Fruit fly (Drosophila melanogaster) whole organism, prepupa: ENCODE measurements around the gene Wnt4.
A peak's percentile ranks its signal among the peaks of the same experiment; 100 is the strongest.

Experiments
- CG10631 ChIP-seq: fragments of 200-800 bp; sonication (Bioruptor generic); optimal IDR thresholded peaks from 2 replicates; lab custom pipeline; 2016; ENCODE audit warnings: missing biosample characterization, missing genetic modification characterization
- CG10669 ChIP-seq: fragments of 200-800 bp; sonication (Bioruptor generic); optimal IDR thresholded peaks from 3 replicates; lab custom pipeline; 2018; ENCODE audit warnings: missing biosample characterization, mild to moderate bottlenecking, missing genetic modification characterization, moderate library complexity
- CG11294 ChIP-seq: fragments of 200-800 bp; sonication (Bioruptor generic); IDR thresholded peaks from 2 replicates; pipeline ENCODE4 v1.3.6; 2022; ENCODE audit warnings: missing biosample characterization, missing genetic modification characterization
- CG15336 ChIP-seq: fragments of 200-800 bp; sonication (Bioruptor generic); IDR thresholded peaks from 2 replicates; pipeline ENCODE4 v1.3.6; 2022; ENCODE audit warnings: missing biosample characterization, missing genetic modification characterization
- CG1621 ChIP-seq: fragments of 200-800 bp; sonication (Bioruptor generic); optimal IDR thresholded peaks from 3 replicates; lab custom pipeline; 2018; ENCODE audit warnings: missing biosample characterization, mild to moderate bottlenecking, missing genetic modification characterization
- CG16779 ChIP-seq: fragments of 200-800 bp; sonication (Bioruptor generic); optimal IDR thresholded peaks from 3 replicates; lab custom pipeline; 2017; ENCODE audit warnings: missing biosample characterization, mild to moderate bottlenecking, missing genetic modification characterization
- CG31627 ChIP-seq: fragments of 200-800 bp; sonication (Bioruptor generic); optimal IDR thresholded peaks from 3 replicates; lab custom pipeline; 2016; ENCODE audit warnings: missing biosample characterization, missing genetic modification characterization
- CG32006 ChIP-seq: fragments of 200-800 bp; sonication (Bioruptor generic); optimal IDR thresholded peaks from 3 replicates; lab custom pipeline; 2017; ENCODE audit warnings: missing biosample characterization, mild to moderate bottlenecking, missing genetic modification characterization
- CG34406 ChIP-seq: fragments of 200-800 bp; sonication (Bioruptor generic); optimal IDR thresholded peaks from 3 replicates; lab custom pipeline; 2016; ENCODE audit warnings: missing biosample characterization, missing genetic modification characterization
- CG3919 ChIP-seq: fragments of 200-800 bp; sonication (Bioruptor generic); optimal IDR thresholded peaks from 3 replicates; lab custom pipeline; 2016; ENCODE audit warnings: missing biosample characterization, missing genetic modification characterization
- CG4318 ChIP-seq: fragments of 200-800 bp; sonication (Bioruptor generic); optimal IDR thresholded peaks from 3 replicates; lab custom pipeline; 2017; ENCODE audit warnings: missing biosample characterization, mild to moderate bottlenecking, missing genetic modification characterization
- CG6163 ChIP-seq: fragments of 200-800 bp; sonication (Bioruptor generic); IDR thresholded peaks from 3 replicates; pipeline ENCODE4 v1.3.6; 2022; ENCODE audit warnings: missing biosample characterization, missing genetic modification characterization
- CG6276 ChIP-seq: fragments of 200-800 bp; sonication (Bioruptor generic); optimal IDR thresholded peaks from 2 replicates; lab custom pipeline; 2017; ENCODE audit warnings: missing biosample characterization, mild to moderate bottlenecking, missing genetic modification characterization
- CG6792 ChIP-seq: fragments of 200-800 bp; sonication (Bioruptor generic); optimal IDR thresholded peaks from 3 replicates; lab custom pipeline; 2016; ENCODE audit warnings: missing biosample characterization, missing genetic modification characterization
- CG6808 ChIP-seq: fragments of 200-800 bp; sonication (Bioruptor generic); optimal IDR thresholded peaks from 3 replicates; lab custom pipeline; 2017; ENCODE audit warnings: missing biosample characterization, missing genetic modification characterization, mild to moderate bottlenecking, moderate library complexity, missing genetic modification reagents
- CG6854 ChIP-seq: fragments of 200-800 bp; sonication (Bioruptor generic); optimal IDR thresholded peaks from 2 replicates; lab custom pipeline; 2017; ENCODE audit warnings: missing biosample characterization, mild to moderate bottlenecking, missing genetic modification characterization
- CG7368 ChIP-seq: fragments of 200-800 bp; sonication (Bioruptor generic); optimal IDR thresholded peaks from 3 replicates; lab custom pipeline; 2016; ENCODE audit warnings: missing biosample characterization, missing genetic modification characterization
- CG8319 ChIP-seq: fragments of 200-800 bp; sonication (Bioruptor generic); optimal IDR thresholded peaks from 3 replicates; lab custom pipeline; 2016; ENCODE audit warnings: missing biosample characterization, missing genetic modification characterization
- CG8632 ChIP-seq: fragments of 200-800 bp; sonication (Bioruptor generic); optimal IDR thresholded peaks from 3 replicates; lab custom pipeline; 2016; ENCODE audit warnings: missing biosample characterization, missing genetic modification characterization
- CG9139 ChIP-seq: fragments of 200-800 bp; sonication (Bioruptor generic); optimal IDR thresholded peaks from 3 replicates; lab custom pipeline; 2017; ENCODE audit warnings: missing biosample characterization, mild to moderate bottlenecking, missing genetic modification characterization
- Eip75B ChIP-seq: fragments of 200-800 bp; sonication (Bioruptor generic); optimal IDR thresholded peaks from 3 replicates; lab custom pipeline; 2016; ENCODE audit warnings: missing biosample characterization, missing genetic modification characterization
- Eip78C ChIP-seq: fragments of 200-800 bp; sonication (Bioruptor generic); peaks from one replicate; lab custom pipeline; 2016; ENCODE audit warnings: missing biosample characterization, missing genetic modification characterization
- Eip93F ChIP-seq: fragments of 200-800 bp; sonication (Bioruptor generic); optimal IDR thresholded peaks from 2 replicates; lab custom pipeline; 2016; ENCODE audit warnings: missing biosample characterization, mild to moderate bottlenecking, missing genetic modification characterization
- Ets21C ChIP-seq: fragments of 200-800 bp; sonication (Bioruptor generic); optimal IDR thresholded peaks from 3 replicates; lab custom pipeline; 2016; ENCODE audit warnings: missing biosample characterization, missing genetic modification characterization
- Ets96B ChIP-seq: fragments of 200-800 bp; optimal IDR thresholded peaks from 2 replicates; lab custom pipeline; 2019; ENCODE audit warnings: missing biosample characterization, mild to moderate bottlenecking, missing genetic modification characterization, moderate library complexity
- Gug ChIP-seq: fragments of 200-800 bp; sonication (Bioruptor generic); IDR thresholded peaks from 2 replicates; pipeline ENCODE4 v1.3.6; 2022; ENCODE audit warnings: missing biosample characterization, missing genetic modification characterization
- Hr38 ChIP-seq: sonication (Bioruptor generic); optimal IDR thresholded peaks from 2 replicates; lab custom pipeline; 2016; ENCODE audit warnings: missing biosample characterization, missing genetic modification characterization
- Hr39 ChIP-seq: fragments of 200-800 bp; sonication (Bioruptor generic); optimal IDR thresholded peaks from 2 replicates; lab custom pipeline; 2016; ENCODE audit warnings: missing biosample characterization, missing genetic modification characterization
- Hr4 ChIP-seq: fragments of 200-800 bp; sonication (Bioruptor generic); optimal IDR thresholded peaks from 3 replicates; lab custom pipeline; 2016; ENCODE audit warnings: missing biosample characterization, missing genetic modification characterization
- Met ChIP-seq: fragments of 200-800 bp; sonication (Bioruptor generic); optimal IDR thresholded peaks from 3 replicates; lab custom pipeline; 2016; ENCODE audit warnings: missing biosample characterization, missing genetic modification characterization
- Smox ChIP-seq: fragments of 200-800 bp; sonication (Bioruptor generic); optimal IDR thresholded peaks from 3 replicates; lab custom pipeline; 2016; ENCODE audit warnings: missing biosample characterization, missing genetic modification characterization
- Sox102F ChIP-seq: fragments of 200-800 bp; sonication (Bioruptor generic); optimal IDR thresholded peaks from 2 replicates; lab custom pipeline; 2016; ENCODE audit warnings: missing biosample characterization, mild to moderate bottlenecking, missing genetic modification characterization
- Sox14 ChIP-seq: fragments of 200-800 bp; sonication (Bioruptor generic); optimal IDR thresholded peaks from 3 replicates; lab custom pipeline; 2016; ENCODE audit warnings: missing biosample characterization, missing genetic modification characterization
- achi ChIP-seq: fragments of 200-800 bp; sonication (Bioruptor generic); optimal IDR thresholded peaks from 3 replicates; lab custom pipeline; 2016; ENCODE audit warnings: missing biosample characterization, missing genetic modification characterization
- acj6 ChIP-seq: fragments of 200-800 bp; sonication (Bioruptor generic); optimal IDR thresholded peaks from 3 replicates; lab custom pipeline; 2016; ENCODE audit warnings: missing biosample characterization, missing genetic modification characterization
- cyc ChIP-seq: fragments of 200-800 bp; sonication (Bioruptor generic); optimal IDR thresholded peaks from 3 replicates; lab custom pipeline; 2016; ENCODE audit warnings: missing biosample characterization, missing genetic modification characterization
- dac ChIP-seq: fragments of 200-800 bp; sonication (Bioruptor generic); optimal IDR thresholded peaks from 2 replicates; lab custom pipeline; 2017; ENCODE audit warnings: missing biosample characterization, mild to moderate bottlenecking, missing genetic modification characterization
- dsx ChIP-seq: fragments of 200-800 bp; optimal IDR thresholded peaks from 3 replicates; lab custom pipeline; 2019; ENCODE audit warnings: missing biosample characterization, mild to moderate bottlenecking, missing genetic modification characterization, moderate library complexity; ENCODE audit not compliant: poor library complexity, severe bottlenecking
- eg ChIP-seq: fragments of 200-800 bp; sonication (Bioruptor generic); IDR thresholded peaks from 3 replicates; pipeline ENCODE4 v1.3.6; 2022; ENCODE audit warnings: missing biosample characterization, missing genetic modification characterization
- esn ChIP-seq: fragments of 200-800 bp; sonication (Bioruptor generic); optimal IDR thresholded peaks from 2 replicates; lab custom pipeline; 2016; ENCODE audit warnings: missing biosample characterization, mild to moderate bottlenecking, missing genetic modification characterization, moderate library complexity
- fd59A ChIP-seq: fragments of 200-800 bp; sonication (Bioruptor generic); optimal IDR thresholded peaks from 2 replicates; lab custom pipeline; 2017; ENCODE audit warnings: missing biosample characterization, mild to moderate bottlenecking, missing genetic modification characterization, missing genetic modification reagents
- lz ChIP-seq: fragments of 200-800 bp; sonication (Bioruptor generic); optimal IDR thresholded peaks from 3 replicates; lab custom pipeline; 2016; ENCODE audit warnings: missing biosample characterization, missing genetic modification characterization
- net ChIP-seq: fragments of 200-800 bp; sonication (Bioruptor generic); optimal IDR thresholded peaks from 3 replicates; lab custom pipeline; 2016; ENCODE audit warnings: missing biosample characterization, missing genetic modification characterization
- salr ChIP-seq, 2 experiments: fragments of 200-800 bp; sonication (Bioruptor generic); optimal IDR thresholded peaks; 3 replicates each; lab custom pipeline; 2016 to 2018; ENCODE audit warnings: missing biosample characterization in 2 of 2, missing genetic modification characterization in 2 of 2, mild to moderate bottlenecking in 1 of 2
- spab ChIP-seq: fragments of 200-800 bp; sonication (Bioruptor generic); optimal IDR thresholded peaks from 2 replicates; lab custom pipeline; 2017; ENCODE audit warnings: missing biosample characterization, mild to moderate bottlenecking, missing genetic modification characterization, missing genetic modification reagents
- ss ChIP-seq, 2 experiments: fragments of 200-800 bp; sonication (Bioruptor generic); optimal IDR thresholded peaks; 2 replicates in 1 of 2; 3 replicates in 1 of 2; lab custom pipeline; 2017 to 2018; ENCODE audit warnings: mild to moderate bottlenecking in 2 of 2, missing biosample characterization in 2 of 2, missing genetic modification characterization in 2 of 2, moderate library complexity in 1 of 2
- svp ChIP-seq: fragments of 200-800 bp; sonication (Bioruptor generic); peaks from one replicate; lab custom pipeline; 2016; ENCODE audit warnings: missing biosample characterization, missing genetic modification characterization
- topi ChIP-seq: fragments of 200-800 bp; sonication (Bioruptor generic); optimal IDR thresholded peaks from 3 replicates; lab custom pipeline; 2016; ENCODE audit warnings: missing biosample characterization, missing genetic modification characterization
- vri ChIP-seq: fragments of 200-800 bp; sonication (Bioruptor generic); optimal IDR thresholded peaks from 3 replicates; lab custom pipeline; 2016; ENCODE audit warnings: missing biosample characterization, mild to moderate bottlenecking, missing genetic modification characterization

Gene Wnt4

DNA sequence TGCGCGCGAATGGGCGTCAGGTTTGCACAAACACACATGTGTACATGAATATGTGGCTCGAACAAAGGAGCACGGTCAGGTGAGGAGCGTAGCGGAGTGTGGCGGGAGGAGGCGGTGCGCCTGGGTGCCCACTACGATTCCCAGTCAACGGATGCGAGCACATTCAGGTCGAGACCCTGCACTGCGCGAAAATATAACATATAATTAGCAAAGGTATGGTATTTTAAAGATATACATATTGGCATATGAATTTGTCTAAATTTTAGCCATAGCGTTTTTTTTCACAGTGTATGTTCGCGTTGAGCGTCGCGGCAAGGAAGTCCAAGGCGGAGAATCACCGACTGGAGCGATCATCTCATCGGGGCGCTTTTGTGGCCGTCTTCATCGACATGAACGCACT, 42.9 kb upstream of the Wnt4 start (continued):
- TF ChIP-seq net (GFP tag; lab: Kevin White, UChicago) (peak; percentile 1), CG6854 (GFP tag; lab: Kevin White, UChicago) (peak; percentile 52), CG8319 (GFP tag; lab: Kevin White, UChicago) (peak; percentile 7), CG9139 (GFP tag; lab: Kevin White, UChicago) (peak; percentile 66), Sox14 (peak; percentile 78), CG1621 (tag; lab: Kevin White, UChicago) (peak; percentile 76), acj6 (GFP tag; lab: Kevin White, UChicago) (peak; percentile 39), CG8632 (peak; percentile 38), achi (GFP tag; lab: Kevin White, UChicago) (peak; percentile 55), cyc (peak; percentile 76), CG7368 (peak; percentile 25), CG6808 (GFP tag; lab: Kevin White, UChicago) (peak; percentile 55), CG3919 (GFP tag; lab: Kevin White, UChicago) (peak; percentile 72), esn (peak; percentile 75), ss (GFP tag; optimal IDR thresholded peaks at IDR 0.05; lab: Kevin White, UChicago) (peak; percentile 73 to 75), CG6163 (GFP tag; lab: Robert Waterston, UW) (peak; percentile 76), Hr4 (GFP tag; lab: Kevin White, UChicago) (no peak), Hr38 (GFP tag; lab: Kevin White, UChicago) (no peak)

DNA sequence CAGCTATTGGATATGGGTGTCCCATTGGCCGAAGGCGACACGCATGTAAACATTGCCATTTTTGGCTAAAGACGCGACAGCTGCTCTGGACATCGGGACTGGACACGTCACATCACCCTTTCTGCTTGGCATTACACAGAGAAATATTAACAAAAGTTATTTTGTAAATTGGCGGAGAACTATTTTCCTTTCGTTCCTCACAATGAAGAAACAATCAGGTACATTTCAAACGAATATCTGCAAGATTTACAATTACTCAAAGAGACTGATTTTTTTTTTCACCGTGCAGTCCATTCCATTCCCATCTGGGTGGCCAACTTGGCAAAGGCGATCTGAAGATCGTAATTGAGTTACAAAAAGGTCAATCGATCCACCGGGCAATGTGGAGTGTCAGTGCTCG, 42.4 kb upstream of the Wnt4 start:
- TF ChIP-seq CG31627 (GFP tag; lab: Kevin White, UChicago) (peak; percentile 25), CG4318 (no peak), CG9139 (GFP tag; lab: Kevin White, UChicago) (no peak), vri (no peak), CG32006 (GFP tag; lab: Kevin White, UChicago) (no peak), Met (GFP tag; lab: Kevin White, UChicago) (peak; percentile 37), lz (GFP tag; lab: Kevin White, UChicago) (no peak), svp (GFP tag; lab: Kevin White, UChicago) (no peak), dac (GFP tag; lab: Kevin White, UChicago) (no peak), CG3919 (GFP tag; lab: Kevin White, UChicago) (peak; percentile 61), CG10669 (GFP tag; lab: Kevin White, UChicago) (peak; percentile 3), CG1621 (tag; lab: Kevin White, UChicago) (no peak), CG6792 (GFP tag; lab: Kevin White, UChicago) (peak; percentile 20), Eip78C (peak; percentile 80), CG6276 (GFP tag; lab: Kevin White, UChicago) (no peak), CG6163 (GFP tag; lab: Robert Waterston, UW) (peak; percentile 44; the same call in 1 of the 3 replicates), CG10631 (GFP tag; lab: Kevin White, UChicago) (peak; percentile 37), CG15336 (GFP tag; lab: Robert Waterston, UW) (no peak), Eip75B (GFP tag; lab: Kevin White, UChicago) (no peak), acj6 (GFP tag; lab: Kevin White, UChicago) (peak; percentile 41), net (GFP tag; lab: Kevin White, UChicago) (no peak), fd59A (GFP tag; lab: Kevin White, UChicago) (peak; percentile 0), Ets21C (GFP tag; lab: Kevin White, UChicago) (no peak), esn (peak; percentile 20), Hr39 (GFP tag; lab: Kevin White, UChicago) (peak; percentile 52), Sox14 (no peak), CG8632 (peak; percentile 36), CG16779 (tag; lab: Kevin White, UChicago) (no peak), CG11294 (GFP tag; lab: Robert Waterston, UW) (no peak), Sox102F (GFP tag; lab: Kevin White, UChicago) (no peak), topi (GFP tag; lab: Kevin White, UChicago) (peak; percentile 24), achi (GFP tag; lab: Kevin White, UChicago) (peak; percentile 10), Smox (no peak), CG34406 (GFP tag; lab: Kevin White, UChicago) (peak; percentile 24), Hr38 (GFP tag; lab: Kevin White, UChicago) (no peak), Eip93F (GFP tag; lab: Kevin White, UChicago) (no peak), Ets96B (tag; lab: Kevin White, UChicago) (no peak), salr (GFP tag; optimal IDR thresholded peaks at IDR 0.05; lab: Kevin White, UChicago) (no peak), eg (no peak), spab (GFP tag; lab: Kevin White, UChicago) (no peak), dsx (no peak), Gug (GFP tag; lab: Robert Waterston, UW) (no peak)
